Worm (Caenorhabditis elegans): ENCODE results near the gene trd-1.

The trd-1 gene

ce11 chrIII:7387359-7387758 is 1.3 kb downstream of the trd-1 start (continued):
- peak; percentile 13 for TF ChIP-seq unc-86 (tag; optimal IDR thresholded peaks at IDR 0.05)
- no peak for TF ChIP-seq nhr-20 (tag; optimal IDR thresholded peaks at IDR 0.05)
- peak; percentile 45 for TF ChIP-seq jun-1 (tag; optimal IDR thresholded peaks at IDR 0.05)
- TF ChIP-seq zag-1 (tag; optimal IDR thresholded peaks at IDR 0.05): no peak
- peak; percentile 54 for TF ChIP-seq nhr-47 (tag; optimal IDR thresholded peaks at IDR 0.05)
- peak; percentile 8 for TF ChIP-seq mep-1 (tag; optimal IDR thresholded peaks at IDR 0.05)
- no peak for TF ChIP-seq Y116A8C.19 (tag; optimal IDR thresholded peaks at IDR 0.05; ENCODE audit: borderline replicate concordance)

- TF ChIP-seq lin-14 (GFP tag; optimal IDR thresholded peaks at IDR 0.05): no peak
- no peak for TF ChIP-seq ceh-82 (tag; optimal IDR thresholded peaks at IDR 0.05)
- no peak for TF ChIP-seq ces-1 (GFP tag; optimal IDR thresholded peaks at IDR 0.05)
- no peak for TF ChIP-seq ets-5 (GFP tag; IDR thresholded peaks at IDR 0.05)
- no peak for TF ChIP-seq sptf-1 (tag; optimal IDR thresholded peaks at IDR 0.05)
- no peak for TF ChIP-seq nhr-12 (tag; optimal IDR thresholded peaks at IDR 0.05)
- no peak for TF ChIP-seq sox-4 (tag; optimal IDR thresholded peaks at IDR 0.05)
- TF ChIP-seq unc-86 (tag; optimal IDR thresholded peaks at IDR 0.05): no peak
Observed at ce11 chrIII:7395354-7395753, 9.3 kb downstream of the trd-1 start, which contains the start of gene lgc-50. Gene lgc-50, minus strand, starts transcription at chrIII:7395454.

ce11 chrIII:7397196-7397595 is 11.2 kb downstream of the trd-1 start:
- TF ChIP-seq efl-1 (optimal IDR thresholded peaks at IDR 0.05) (peak; percentile 2), efl-1 (GFP tag; optimal IDR thresholded peaks at IDR 0.05 in 1 of 2) (no peak), snu-23 (GFP tag; optimal IDR thresholded peaks at IDR 0.05) (no peak), lsy-2 (tag; optimal IDR thresholded peaks at IDR 0.05) (peak in 1 of 2 experiments; percentile 10), rnt-1 (tag; optimal IDR thresholded peaks at IDR 0.05) (peak; percentile 30), nhr-71 (tag; optimal IDR thresholded peaks at IDR 0.05) (peak; percentile 14), lin-14 (GFP tag; optimal IDR thresholded peaks at IDR 0.05) (peak; percentile 3), blmp-1 (tag; optimal IDR thresholded peaks at IDR 0.05) (peak; percentile 11), jun-1 (tag; optimal IDR thresholded peaks at IDR 0.05) (no peak)

ce11 chrIII:7399004-7399403 is 13.0 kb downstream of the trd-1 start:
- no peak for TF ChIP-seq elt-2 (tag; optimal IDR thresholded peaks at IDR 0.05)
- no peak for TF ChIP-seq swsn-7 (tag; optimal IDR thresholded peaks at IDR 0.05)
- peak; percentile 82 for TF ChIP-seq fkh-10 (GFP tag; optimal IDR thresholded peaks at IDR 0.05)
- TF ChIP-seq elt-3 (tag; optimal IDR thresholded peaks at IDR 0.05): no peak
- TF ChIP-seq lin-14 (GFP tag; optimal IDR thresholded peaks at IDR 0.05): peak; percentile 42

All from whole organism, L1 larva.